Worm (Caenorhabditis elegans) whole organism, young adult: ENCODE data around the gene rfp-1.

ENCODE experiments used
- B0336.3 ChIP-seq: fragments of 200-800 bp; sonication (Bioruptor generic); IDR thresholded peaks from 2 replicates; pipeline ENCODE4 v1.3.6; 2022; ENCODE audit warnings: missing genetic modification characterization, missing compliant biosample characterization
- F10E7.11 ChIP-seq: sonication (generic microtip); optimal IDR thresholded peaks from 2 replicates; lab custom pipeline; 2017; ENCODE audit warnings: mild to moderate bottlenecking, missing genetic modification characterization, moderate library complexity, missing compliant biosample characterization
- F33H1.4 ChIP-seq: fragments of 200-800 bp; sonication (Bioruptor generic); IDR thresholded peaks from 2 replicates; pipeline ENCODE4 v1.3.6; 2022; ENCODE audit warnings: missing genetic modification reagents, missing genetic modification characterization, missing compliant biosample characterization
- F49E8.2 ChIP-seq: sonication (generic microtip); optimal IDR thresholded peaks from 3 replicates; lab custom pipeline; 2017; ENCODE audit warnings: missing genetic modification characterization, mild to moderate bottlenecking, missing compliant biosample characterization, antibody characterized with exemption, moderate library complexity; ENCODE audit not compliant: insufficient read depth
- efl-1 ChIP-seq: fragments of 150-350 bp; optimal IDR thresholded peaks from 2 replicates; lab custom pipeline; 2014; ENCODE audit warnings: missing biosample characterization, missing genetic modification reagents, missing genetic modification characterization
- egrh-3 ChIP-seq: fragments of 200-800 bp; sonication (Bioruptor generic); IDR thresholded peaks from 2 replicates; pipeline ENCODE4 v1.3.6; 2022; ENCODE audit warnings: missing genetic modification reagents, missing genetic modification characterization, missing compliant biosample characterization
- hlh-12 ChIP-seq: sonication (generic microtip); optimal IDR thresholded peaks from 2 replicates; lab custom pipeline; 2016; ENCODE audit warnings: missing genetic modification characterization, missing compliant biosample characterization
- hmg-20 ChIP-seq: fragments of 200-800 bp; sonication (Bioruptor generic); IDR thresholded peaks from 2 replicates; pipeline ENCODE4 v1.3.6; 2022; ENCODE audit warnings: missing genetic modification reagents, missing genetic modification characterization, missing compliant biosample characterization
- nhr-27 ChIP-seq: fragments of 200-800 bp; sonication (Bioruptor generic); optimal IDR thresholded peaks from 2 replicates; lab custom pipeline; 2018; ENCODE audit warnings: mild to moderate bottlenecking, missing genetic modification characterization, moderate library complexity, missing compliant biosample characterization
- sea-2 ChIP-seq: fragments of 200-800 bp; sonication (Bioruptor generic); IDR thresholded peaks from 2 replicates; pipeline ENCODE4 v1.3.6; 2022; ENCODE audit warnings: missing genetic modification characterization, missing compliant biosample characterization
- ztf-26 ChIP-seq: sonication (generic microtip); optimal IDR thresholded peaks from 2 replicates; lab custom pipeline; 2017; ENCODE audit warnings: missing genetic modification characterization, missing compliant biosample characterization

ce11 chrIII:8371595-8372305 lies 13.3 kb downstream of the rfp-1 start, which contains the start of gene lmbr-1:
- no peak for TF ChIP-seq F49E8.2
- TF ChIP-seq nhr-27 (tag; lab: Kevin White, UChicago): no peak
- no peak for TF ChIP-seq B0336.3 (GFP tag; lab: Robert Waterston, UW)
- TF ChIP-seq F33H1.4 (GFP tag; lab: Robert Waterston, UW): no peak
- no peak for TF ChIP-seq F10E7.11
- TF ChIP-seq hmg-20 (GFP tag; lab: Robert Waterston, UW): no peak
- TF ChIP-seq efl-1 (GFP tag; lab: Kevin White, UChicago): no peak
- TF ChIP-seq ztf-26 (tag; lab: Kevin White, UChicago): no peak
- TF ChIP-seq sea-2 (GFP tag; lab: Robert Waterston, UW): no peak
- TF ChIP-seq hlh-12 (tag; lab: Kevin White, UChicago): no peak
- TF ChIP-seq egrh-3 (GFP tag; lab: Robert Waterston, UW): no peak
